Fruit fly (Drosophila melanogaster) whole organism, embryonic: ENCODE measurements around the gene PGRP-LE.
A peak's percentile ranks its signal among the peaks of the same experiment; 100 is the strongest.

Experiments used
- Blimp-1 ChIP-seq: fragments of 200-800 bp; sonication (Bioruptor generic); optimal IDR thresholded peaks from 3 replicates; lab custom pipeline; 2018; ENCODE audit warnings: missing biosample characterization, missing genetic modification characterization, mild to moderate bottlenecking, moderate library complexity, missing genetic modification reagents
- CG12769 ChIP-seq: fragments of 200-800 bp; sonication (Bioruptor generic); optimal IDR thresholded peaks from 2 replicates; lab custom pipeline; 2019; ENCODE audit warnings: missing biosample characterization, mild to moderate bottlenecking, missing genetic modification characterization, moderate library complexity
- CG13287 ChIP-seq: fragments of 200-800 bp; sonication (Bioruptor generic); IDR thresholded peaks from 2 replicates; pipeline ENCODE4 v1.3.6; 2022; ENCODE audit warnings: missing biosample characterization, missing genetic modification characterization; ENCODE audit not compliant: partially characterized antibody
- CG14014 ChIP-seq: fragments of 200-800 bp; sonication (Bioruptor generic); IDR thresholded peaks from 2 replicates; pipeline ENCODE4 v1.3.6; 2022; ENCODE audit warnings: missing biosample characterization, missing genetic modification characterization
- CG18262 ChIP-seq: fragments of 200-800 bp; optimal IDR thresholded peaks from 3 replicates; lab custom pipeline; 2019; ENCODE audit warnings: missing biosample characterization, mild to moderate bottlenecking, missing genetic modification characterization, moderate library complexity
- CG2129 ChIP-seq: fragments of 200-800 bp; sonication (Bioruptor generic); IDR thresholded peaks from 2 replicates; pipeline ENCODE4 v1.3.6; 2022; ENCODE audit warnings: missing biosample characterization, missing genetic modification characterization; ENCODE audit not compliant: partially characterized antibody
- CG2678 ChIP-seq: fragments of 200-800 bp; sonication (Bioruptor generic); optimal IDR thresholded peaks from 3 replicates; lab custom pipeline; 2019; ENCODE audit warnings: missing biosample characterization, mild to moderate bottlenecking, missing genetic modification characterization, moderate library complexity
- CG4404 ChIP-seq: fragments of 200-800 bp; sonication (Bioruptor generic); IDR thresholded peaks from 2 replicates; pipeline ENCODE4 v1.3.6; 2022; ENCODE audit warnings: missing biosample characterization, missing genetic modification characterization
- CG5180 ChIP-seq: fragments of 200-800 bp; sonication (Bioruptor generic); optimal IDR thresholded peaks from 3 replicates; lab custom pipeline; 2017; ENCODE audit warnings: missing biosample characterization, missing genetic modification characterization, mild to moderate bottlenecking, moderate library complexity, missing genetic modification reagents
- CG6175 ChIP-seq: fragments of 200-800 bp; sonication (Bioruptor generic); IDR thresholded peaks from 3 replicates; pipeline ENCODE4 v1.3.6; 2022; ENCODE audit warnings: missing biosample characterization, missing genetic modification characterization
- CG7357 ChIP-seq: fragments of 200-800 bp; sonication (Bioruptor generic); IDR thresholded peaks from 3 replicates; pipeline ENCODE4 v1.3.6; 2022; ENCODE audit warnings: missing biosample characterization, missing genetic modification characterization
- CG9817 ChIP-seq: fragments of 200-800 bp; sonication (Bioruptor generic); optimal IDR thresholded peaks from 2 replicates; lab custom pipeline; 2018; ENCODE audit warnings: missing biosample characterization, mild to moderate bottlenecking, missing genetic modification characterization, moderate library complexity
- D19A ChIP-seq: fragments of 200-800 bp; optimal IDR thresholded peaks from 3 replicates; lab custom pipeline; 2019; ENCODE audit warnings: missing biosample characterization, mild to moderate bottlenecking, missing genetic modification characterization, moderate library complexity
- Deaf1 ChIP-seq: fragments of 200-800 bp; optimal IDR thresholded peaks from 3 replicates; lab custom pipeline; 2019; ENCODE audit warnings: missing biosample characterization, mild to moderate bottlenecking, missing genetic modification characterization, moderate library complexity
- Gug ChIP-seq: fragments of 200-800 bp; sonication (Bioruptor generic); IDR thresholded peaks from 4 replicates; pipeline ENCODE4 v1.3.6; 2022; ENCODE audit warnings: missing biosample characterization, missing genetic modification characterization
- Hand ChIP-seq: fragments of 200-800 bp; sonication (Bioruptor generic); optimal IDR thresholded peaks from 2 replicates; lab custom pipeline; 2017; ENCODE audit warnings: mild to moderate bottlenecking, missing biosample characterization, missing genetic modification reagents, missing genetic modification characterization
- HmgZ ChIP-seq: fragments of 200-800 bp; sonication (Bioruptor generic); optimal IDR thresholded peaks from 2 replicates; lab custom pipeline; 2018; ENCODE audit warnings: missing biosample characterization, mild to moderate bottlenecking, missing genetic modification characterization
- Hr39 ChIP-seq: fragments of >200 bp; optimal IDR thresholded peaks from 2 replicates; lab custom pipeline; 2017
- MBD-R2 ChIP-seq: fragments of 200-800 bp; sonication (Bioruptor generic); IDR thresholded peaks from 2 replicates; pipeline ENCODE4 v1.3.6; 2022; ENCODE audit warnings: missing biosample characterization, missing genetic modification characterization
- MESR4 ChIP-seq: fragments of 200-800 bp; sonication (Bioruptor generic); optimal IDR thresholded peaks from 2 replicates; lab custom pipeline; 2018; ENCODE audit warnings: missing biosample characterization, mild to moderate bottlenecking, missing genetic modification characterization, moderate library complexity
- Med ChIP-seq: fragments of 200-800 bp; sonication (Bioruptor generic); peaks from one replicate; lab custom pipeline; 2016; ENCODE audit warnings: missing biosample characterization, missing genetic modification characterization, mild to moderate bottlenecking, inconsistent platforms, moderate library complexity
- NFAT ChIP-seq: fragments of 200-800 bp; sonication (Bioruptor generic); IDR thresholded peaks from 2 replicates; pipeline ENCODE4 v1.3.6; 2022; ENCODE audit warnings: missing biosample characterization, missing genetic modification characterization
- Neu2 ChIP-seq: fragments of 200-800 bp; sonication (Bioruptor generic); optimal IDR thresholded peaks from 3 replicates; lab custom pipeline; 2016; ENCODE audit warnings: missing biosample characterization, missing genetic modification characterization, borderline replicate concordance
- Nf-YC ChIP-seq: fragments of 200-800 bp; optimal IDR thresholded peaks from 3 replicates; lab custom pipeline; 2019; ENCODE audit warnings: missing biosample characterization, mild to moderate bottlenecking, missing genetic modification characterization, moderate library complexity
- Ssrp ChIP-seq: fragments of 200-800 bp; sonication (Bioruptor generic); optimal IDR thresholded peaks from 2 replicates; lab custom pipeline; 2018; ENCODE audit warnings: missing biosample characterization, mild to moderate bottlenecking, missing genetic modification characterization, moderate library complexity
- Trl ChIP-seq, 3 experiments: fragments of >200 bp in 2 of 3; fragments of 200-800 bp in 1 of 3; sonication (Bioruptor generic) in 1 of 3; optimal IDR thresholded peaks; 2 replicates in 1 of 3; 3 replicates in 2 of 3; lab custom pipeline; 2016 to 2017; ENCODE audit warnings: missing biosample characterization in 1 of 3, missing genetic modification characterization in 1 of 3
- abd-A ChIP-seq: fragments of 200-800 bp; sonication (Bioruptor generic); optimal IDR thresholded peaks from 3 replicates; lab custom pipeline; 2019; ENCODE audit warnings: missing biosample characterization, mild to moderate bottlenecking, missing genetic modification characterization, moderate library complexity
- cg ChIP-seq: fragments of 200-800 bp; sonication (Bioruptor generic); optimal IDR thresholded peaks from 3 replicates; lab custom pipeline; 2019; ENCODE audit warnings: missing biosample characterization, mild to moderate bottlenecking, missing genetic modification characterization, moderate library complexity
- chinmo ChIP-seq: fragments of 200-800 bp; sonication (Bioruptor generic); IDR thresholded peaks from 4 replicates; pipeline ENCODE4 v1.3.6; 2022; ENCODE audit warnings: missing biosample characterization, missing genetic modification characterization; ENCODE audit not compliant: partially characterized antibody
- ci ChIP-seq: fragments of 200-800 bp; sonication (Bioruptor generic); IDR thresholded peaks from 3 replicates; pipeline ENCODE4 v1.3.6; 2022; ENCODE audit warnings: missing biosample characterization, missing genetic modification characterization
- fd102C ChIP-seq: fragments of 200-800 bp; sonication (Bioruptor generic); optimal IDR thresholded peaks from 2 replicates; lab custom pipeline; 2018; ENCODE audit warnings: missing biosample characterization, mild to moderate bottlenecking, missing genetic modification characterization, moderate library complexity
- hbn ChIP-seq: fragments of 200-800 bp; sonication (Bioruptor generic); IDR thresholded peaks from 2 replicates; pipeline ENCODE4 v1.3.6; 2022; ENCODE audit warnings: missing biosample characterization, missing genetic modification characterization; ENCODE audit not compliant: partially characterized antibody
- insv ChIP-seq, 2 experiments: fragments of 200-800 bp; sonication (Bioruptor generic); optimal IDR thresholded peaks; 3 replicates each; lab custom pipeline; 2016 to 2018; ENCODE audit warnings: missing biosample characterization in 2 of 2, missing genetic modification characterization in 2 of 2
- kni ChIP-seq: fragments of 200-800 bp; sonication (Bioruptor generic); optimal IDR thresholded peaks from 3 replicates; lab custom pipeline; 2017; ENCODE audit warnings: mild to moderate bottlenecking, missing biosample characterization, missing genetic modification reagents, missing genetic modification characterization
- lbe ChIP-seq: fragments of 200-800 bp; sonication (Bioruptor generic); optimal IDR thresholded peaks from 2 replicates; lab custom pipeline; 2016; ENCODE audit warnings: missing biosample characterization, mild to moderate bottlenecking, missing genetic modification characterization
- nau ChIP-seq: fragments of 200-800 bp; sonication (Bioruptor generic); optimal IDR thresholded peaks from 3 replicates; lab custom pipeline; 2017; ENCODE audit warnings: missing biosample characterization, mild to moderate bottlenecking, missing genetic modification characterization, missing genetic modification reagents
- nom ChIP-seq: fragments of 200-800 bp; sonication (Bioruptor generic); optimal IDR thresholded peaks from 2 replicates; lab custom pipeline; 2017; ENCODE audit warnings: missing biosample characterization, missing genetic modification characterization, mild to moderate bottlenecking, moderate library complexity, missing genetic modification reagents
- pan ChIP-seq, 4 experiments: fragments of >200 bp in 3 of 4; fragments of 200-800 bp in 1 of 4; sonication (Bioruptor generic) in 1 of 4; optimal IDR thresholded peaks in 3 of 4; IDR thresholded peaks in 1 of 4; 2 replicates each; pipeline versions ENCODE4 v1.3.6 to Lab custom; 2017 to 2022; ENCODE audit warnings: missing biosample characterization in 2 of 4, missing genetic modification characterization in 2 of 4, mixed read lengths in 1 of 4
- prd ChIP-seq, 3 experiments: fragments of >200 bp in 2 of 3; fragments of 200-800 bp in 1 of 3; sonication (Bioruptor generic) in 1 of 3; optimal IDR thresholded peaks in 2 of 3; IDR thresholded peaks in 1 of 3; 2 replicates in 2 of 3; 3 replicates in 1 of 3; pipeline versions ENCODE4 v1.3.6 to Lab custom; 2017 to 2022; ENCODE audit warnings: missing biosample characterization in 1 of 3, missing genetic modification characterization in 1 of 3
- pros ChIP-seq: fragments of 200-800 bp; sonication (Bioruptor generic); optimal IDR thresholded peaks from 3 replicates; lab custom pipeline; 2019; ENCODE audit warnings: missing biosample characterization, mild to moderate bottlenecking, missing genetic modification characterization, moderate library complexity
- row ChIP-seq: fragments of 200-800 bp; sonication (Bioruptor generic); IDR thresholded peaks from 3 replicates; pipeline ENCODE4 v1.3.6; 2022; ENCODE audit warnings: missing biosample characterization, missing genetic modification characterization
- sd ChIP-seq: fragments of 200-800 bp; sonication (Bioruptor generic); optimal IDR thresholded peaks from 3 replicates; lab custom pipeline; 2018; ENCODE audit warnings: missing biosample characterization, mild to moderate bottlenecking, missing genetic modification characterization, moderate library complexity
- sens ChIP-seq: fragments of 200-800 bp; sonication (Bioruptor generic); peaks from one replicate; lab custom pipeline; 2016; ENCODE audit warnings: missing biosample characterization, missing genetic modification characterization
- sqz ChIP-seq: fragments of 200-800 bp; sonication (Bioruptor generic); optimal IDR thresholded peaks from 3 replicates; lab custom pipeline; 2018; ENCODE audit warnings: missing biosample characterization, mild to moderate bottlenecking, missing genetic modification characterization
- twi ChIP-seq: fragments of 200-800 bp; optimal IDR thresholded peaks from 2 replicates; lab custom pipeline; 2019; ENCODE audit warnings: missing biosample characterization, mild to moderate bottlenecking, missing genetic modification characterization, moderate library complexity

Gene PGRP-LE

DNA sequence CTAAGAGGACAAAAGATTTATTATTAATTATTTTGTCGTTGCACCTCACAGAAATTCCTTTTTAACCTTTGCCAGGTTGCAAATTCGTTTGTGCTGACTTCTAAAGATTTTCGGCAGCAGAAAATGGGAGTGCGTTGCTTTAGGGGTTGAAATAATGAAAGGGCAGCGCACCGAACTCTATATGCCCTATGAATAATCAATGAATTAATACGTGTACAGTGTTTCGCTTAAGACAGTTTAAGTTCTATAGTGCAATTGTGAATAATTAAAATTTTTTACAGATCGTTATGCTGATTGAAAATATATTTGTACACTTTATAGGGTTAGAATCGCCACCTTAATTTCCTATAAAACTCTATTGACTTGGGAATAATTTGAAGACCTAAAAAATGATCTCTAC lies 12.4 kb upstream of the PGRP-LE start:
- TF ChIP-seq twi (no peak), CG2129 (GFP tag; lab: Robert Waterston, UW) (no peak), Gug (GFP tag; lab: Robert Waterston, UW) (no peak), Hand (GFP tag; lab: Kevin White, UChicago) (no peak), D19A (tag; lab: Kevin White, UChicago) (peak; percentile 98), HmgZ (tag; lab: Kevin White, UChicago) (no peak), CG6175 (GFP tag; lab: Robert Waterston, UW) (no peak), prd (optimal IDR thresholded peaks at IDR 0.05; lab: Kevin White, UChicago) (no peak), prd (GFP tag; IDR thresholded peaks at IDR 0.05; lab: Robert Waterston, UW) (no peak), CG14014 (GFP tag; lab: Robert Waterston, UW) (no peak), sens (peak; percentile 53), CG2678 (tag; lab: Kevin White, UChicago) (no peak), CG18262 (tag; lab: Kevin White, UChicago) (peak; percentile 13), Ssrp (tag; lab: Kevin White, UChicago) (no peak), hbn (GFP tag; lab: Robert Waterston, UW) (no peak), Med (GFP tag; lab: Kevin White, UChicago) (peak; percentile 58), cg (GFP tag; lab: Kevin White, UChicago) (no peak), nau (no peak), row (GFP tag; lab: Robert Waterston, UW) (peak; percentile 35; the same call in 1 of the 3 replicates)

DNA sequence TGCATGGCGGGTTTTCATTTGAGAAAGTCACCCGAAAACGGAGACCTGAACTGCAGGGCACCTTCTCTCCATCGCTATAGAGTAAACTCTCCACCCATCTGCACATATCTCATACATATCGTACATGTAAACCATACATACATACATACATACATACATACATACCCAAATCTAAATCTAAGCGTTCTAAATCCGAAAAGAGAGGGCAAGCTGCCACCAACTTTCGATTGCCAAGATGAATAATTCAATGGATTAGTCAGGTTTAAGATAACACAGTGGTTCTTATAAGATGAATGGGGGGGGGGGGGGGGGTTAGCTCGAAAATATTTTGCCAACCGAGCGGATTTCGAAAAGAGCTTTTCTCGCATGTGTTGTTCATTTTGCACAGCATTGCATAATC lies 10.8 kb upstream of the PGRP-LE start:
- TF ChIP-seq cg (GFP tag; lab: Kevin White, UChicago) (peak; percentile 58), Blimp-1 (GFP tag; lab: Kevin White, UChicago) (peak; percentile 73), CG4404 (GFP tag; lab: Robert Waterston, UW) (no peak), Hr39 (no peak), sqz (no peak), MBD-R2 (GFP tag; lab: Robert Waterston, UW) (no peak), sd (tag; lab: Kevin White, UChicago) (peak; percentile 21)
- TF ChIP-seq, all 482 proteins: peak for 3

DNA sequence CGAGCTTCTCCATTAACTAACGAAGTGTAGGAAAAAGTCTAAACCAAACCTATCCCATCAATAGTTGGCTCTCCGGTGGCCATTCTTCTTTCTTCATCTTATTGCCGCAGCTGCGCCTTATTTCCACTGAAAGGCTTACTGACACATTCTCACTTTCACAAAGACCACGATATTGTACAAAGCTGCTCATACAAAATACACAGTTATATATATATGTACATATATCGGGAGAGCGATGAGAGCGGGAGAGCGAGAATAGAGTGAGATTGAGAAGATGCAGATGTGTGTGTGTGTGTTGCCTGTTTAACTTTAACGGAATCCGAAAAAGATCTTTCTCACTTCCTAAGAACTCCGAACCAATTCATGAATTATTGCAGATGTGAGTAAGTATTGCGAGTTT lies 9.5 kb upstream of the PGRP-LE start:
- TF ChIP-seq pros (GFP tag; lab: Kevin White, UChicago) (peak; percentile 61), nom (peak; percentile 20), abd-A (peak; percentile 20), Nf-YC (tag; lab: Kevin White, UChicago) (no peak), sd (tag; lab: Kevin White, UChicago) (peak; percentile 66), insv (GFP tag; optimal IDR thresholded peaks at IDR 0.05; lab: Kevin White, UChicago) (peak in 1 of 2 experiments; percentile 5), pan (optimal IDR thresholded peaks at IDR 0.05; lab: Kevin White, UChicago) (no peak), pan (GFP tag; optimal IDR thresholded peaks at IDR 0.05 in 1 of 2, IDR thresholded peaks at IDR 0.05 in 1 of 2) (no peak), CG12769 (tag; lab: Kevin White, UChicago) (peak; percentile 50), Blimp-1 (GFP tag; lab: Kevin White, UChicago) (peak; percentile 33), CG7357 (GFP tag; lab: Robert Waterston, UW) (0 out of 3 replicates have a peak, but pooled peaks have one; percentile 14), NFAT (GFP tag; lab: Robert Waterston, UW) (no peak), CG5180 (peak; percentile 11), kni (GFP tag; lab: Kevin White, UChicago) (no peak), Deaf1 (tag; lab: Kevin White, UChicago) (peak; percentile 9), chinmo (peak; percentile 75; the same call in 1 of the 4 replicates), ci (GFP tag; lab: Robert Waterston, UW) (0 out of 3 replicates have a peak, but pooled peaks have one; percentile 16), Med (GFP tag; lab: Kevin White, UChicago) (peak; percentile 48), CG13287 (GFP tag; lab: Robert Waterston, UW) (0 out of 2 replicates have a peak, but pooled peaks have one; percentile 11), Neu2 (GFP tag; lab: Kevin White, UChicago) (no peak), MESR4 (GFP tag; lab: Kevin White, UChicago) (no peak), lbe (GFP tag; lab: Kevin White, UChicago) (peak; percentile 62), Trl (optimal IDR thresholded peaks at IDR 0.05; lab: Kevin White, UChicago) (peak; percentile 85 to 90), Trl (GFP tag; optimal IDR thresholded peaks at IDR 0.05; lab: Kevin White, UChicago) (no peak), CG9817 (no peak), fd102C (no peak)
